Fruit fly (Drosophila melanogaster): ENCODE results near the gene rols.

Gene rols

dm6 chr3L:12062219-12062618, 2.4 kb downstream of the rols start:
- TF ChIP-seq CG12605 (GFP tag; IDR thresholded peaks at IDR 0.05) (no peak), Pif1B (GFP tag; optimal IDR thresholded peaks at IDR 0.05) (no peak), D1 (tag; optimal IDR thresholded peaks at IDR 0.05) (no peak), gl (tag; optimal IDR thresholded peaks at IDR 0.05) (no peak), CG17806 (tag; optimal IDR thresholded peaks at IDR 0.05) (peak; percentile 15), EcR (GFP tag; optimal IDR thresholded peaks at IDR 0.05) (no peak), rn (GFP tag; IDR thresholded peaks at IDR 0.05) (no peak), fd96Ca (GFP tag; IDR thresholded peaks at IDR 0.05) (no peak), Pif1A (GFP tag; optimal IDR thresholded peaks at IDR 0.05) (no peak), CG14655 (GFP tag; optimal IDR thresholded peaks at IDR 0.05) (peak; percentile 21), CG15710 (tag; optimal IDR thresholded peaks at IDR 0.05) (no peak), CG13204 (GFP tag; optimal IDR thresholded peaks at IDR 0.05) (no peak), Ets98B (GFP tag; IDR thresholded peaks at IDR 0.05) (no peak), CG34367 (tag; optimal IDR thresholded peaks at IDR 0.05) (no peak), CG9948 (tag; optimal IDR thresholded peaks at IDR 0.05) (peak; percentile 33), CG10348 (GFP tag; IDR thresholded peaks at IDR 0.05) (no peak), CG8301 (tag; optimal IDR thresholded peaks at IDR 0.05) (peak; percentile 30), CG32121 (GFP tag; IDR thresholded peaks at IDR 0.05) (no peak), Snoo (tag; optimal IDR thresholded peaks at IDR 0.05) (no peak), CG4496 (GFP tag; IDR thresholded peaks at IDR 0.05) (no peak), CG8159 (tag; optimal IDR thresholded peaks at IDR 0.05) (peak; percentile 31)

- TF ChIP-seq CG14655 (GFP tag; optimal IDR thresholded peaks at IDR 0.05) (peak; percentile 44), CG8301 (tag; optimal IDR thresholded peaks at IDR 0.05) (peak; percentile 58), Pif1A (GFP tag; optimal IDR thresholded peaks at IDR 0.05) (no peak), Snoo (tag; optimal IDR thresholded peaks at IDR 0.05) (no peak), CG4496 (GFP tag; IDR thresholded peaks at IDR 0.05) (0 out of 3 replicates have a peak, but pooled peaks have one; percentile 48), EcR (GFP tag; optimal IDR thresholded peaks at IDR 0.05) (no peak)
These were observed 4.6 kb downstream of the rols start for dm6 chr3L:12060101-12060500.

dm6 chr3L:12058293-12058842, 6.3 kb downstream of the rols start:
- TF ChIP-seq Ets98B (GFP tag; IDR thresholded peaks at IDR 0.05) = no peak
- TF ChIP-seq gl (tag; optimal IDR thresholded peaks at IDR 0.05) = peak; percentile 24
- peak; percentile 84 for TF ChIP-seq CG8301 (tag; optimal IDR thresholded peaks at IDR 0.05)
- TF ChIP-seq EcR (GFP tag; optimal IDR thresholded peaks at IDR 0.05) = no peak
- no peak for TF ChIP-seq Snoo (tag; optimal IDR thresholded peaks at IDR 0.05)
- peak; percentile 92 for TF ChIP-seq CG14655 (GFP tag; optimal IDR thresholded peaks at IDR 0.05)
- no peak for TF ChIP-seq CG10348 (GFP tag; IDR thresholded peaks at IDR 0.05)
- TF ChIP-seq fd96Ca (GFP tag; IDR thresholded peaks at IDR 0.05) = no peak
- peak; percentile 83 for TF ChIP-seq CG17806 (tag; optimal IDR thresholded peaks at IDR 0.05)
- no peak for TF ChIP-seq CG32121 (GFP tag; IDR thresholded peaks at IDR 0.05)
- TF ChIP-seq CG4496 (GFP tag; IDR thresholded peaks at IDR 0.05) = peak; percentile 27; the same call in 1 of the 3 replicates
- peak; percentile 91 for TF ChIP-seq Pif1A (GFP tag; optimal IDR thresholded peaks at IDR 0.05)
- peak; percentile 69 for TF ChIP-seq Pif1B (GFP tag; optimal IDR thresholded peaks at IDR 0.05)
- TF ChIP-seq rn (GFP tag; IDR thresholded peaks at IDR 0.05) = no peak
- peak; percentile 88 for TF ChIP-seq CG8159 (tag; optimal IDR thresholded peaks at IDR 0.05)
- peak; percentile 36 for TF ChIP-seq CG15710 (tag; optimal IDR thresholded peaks at IDR 0.05)
- TF ChIP-seq D1 (tag; optimal IDR thresholded peaks at IDR 0.05) = peak; percentile 9
- peak; percentile 26 for TF ChIP-seq CG34367 (tag; optimal IDR thresholded peaks at IDR 0.05)
- no peak for TF ChIP-seq CG13204 (GFP tag; optimal IDR thresholded peaks at IDR 0.05)
- TF ChIP-seq CG9948 (tag; optimal IDR thresholded peaks at IDR 0.05) = peak; percentile 75
- TF ChIP-seq CG12605 (GFP tag; IDR thresholded peaks at IDR 0.05) = no peak

dm6 chr3L:12057585-12057984, 7.1 kb downstream of the rols start:
- TF ChIP-seq Pif1A (GFP tag; optimal IDR thresholded peaks at IDR 0.05) (no peak), CG10348 (GFP tag; IDR thresholded peaks at IDR 0.05) (no peak), CG8159 (tag; optimal IDR thresholded peaks at IDR 0.05) (no peak), CG17806 (tag; optimal IDR thresholded peaks at IDR 0.05) (no peak), CG15710 (tag; optimal IDR thresholded peaks at IDR 0.05) (no peak), CG12605 (GFP tag; IDR thresholded peaks at IDR 0.05) (no peak), CG9948 (tag; optimal IDR thresholded peaks at IDR 0.05) (no peak), CG8301 (tag; optimal IDR thresholded peaks at IDR 0.05) (no peak)

dm6 chr3L:12056286-12057178, 8.1 kb downstream of the rols start:
- peak; percentile 73 for TF ChIP-seq CG8159 (tag; optimal IDR thresholded peaks at IDR 0.05)
- peak; percentile 40 for TF ChIP-seq Pif1B (GFP tag; optimal IDR thresholded peaks at IDR 0.05)
- peak; percentile 81 for TF ChIP-seq CG14655 (GFP tag; optimal IDR thresholded peaks at IDR 0.05)
- TF ChIP-seq CG15710 (tag; optimal IDR thresholded peaks at IDR 0.05) = peak; percentile 27
- TF ChIP-seq gl (tag; optimal IDR thresholded peaks at IDR 0.05) = no peak
- TF ChIP-seq CG17806 (tag; optimal IDR thresholded peaks at IDR 0.05) = peak; percentile 53
- no peak for TF ChIP-seq rn (GFP tag; IDR thresholded peaks at IDR 0.05)
- TF ChIP-seq CG32121 (GFP tag; IDR thresholded peaks at IDR 0.05) = no peak
- TF ChIP-seq CG10348 (GFP tag; IDR thresholded peaks at IDR 0.05) = no peak
- TF ChIP-seq CG9948 (tag; optimal IDR thresholded peaks at IDR 0.05) = peak; percentile 62
- TF ChIP-seq fd96Ca (GFP tag; IDR thresholded peaks at IDR 0.05) = no peak
- TF ChIP-seq Pif1A (GFP tag; optimal IDR thresholded peaks at IDR 0.05) = peak; percentile 77
- no peak for TF ChIP-seq Snoo (tag; optimal IDR thresholded peaks at IDR 0.05)
- peak; percentile 49 for TF ChIP-seq CG34367 (tag; optimal IDR thresholded peaks at IDR 0.05)
- no peak; the same call in 1 of the 2 replicates for TF ChIP-seq CG12605 (GFP tag; IDR thresholded peaks at IDR 0.05)
- no peak for TF ChIP-seq CG13204 (GFP tag; optimal IDR thresholded peaks at IDR 0.05)
- no peak for TF ChIP-seq D1 (tag; optimal IDR thresholded peaks at IDR 0.05)
- peak; percentile 53; the same call in 2 of the 3 replicates for TF ChIP-seq CG4496 (GFP tag; IDR thresholded peaks at IDR 0.05)
- TF ChIP-seq EcR (GFP tag; optimal IDR thresholded peaks at IDR 0.05) = no peak
- peak; percentile 70 for TF ChIP-seq CG8301 (tag; optimal IDR thresholded peaks at IDR 0.05)
- TF ChIP-seq Ets98B (GFP tag; IDR thresholded peaks at IDR 0.05) = peak; percentile 25; the same call in 1 of the 2 replicates

Measured in whole organism, pupa.